Fruit fly (Drosophila melanogaster) whole organism, embryonic: ENCODE data around the gene RpL35.

Experiments
- ATbp ChIP-seq: fragments of 200-800 bp; sonication (Bioruptor generic); optimal IDR thresholded peaks from 2 replicates; lab custom pipeline; 2017; ENCODE audit warnings: missing biosample characterization, mild to moderate bottlenecking, missing genetic modification characterization, missing genetic modification reagents
- Adf1 ChIP-seq: fragments of 200-800 bp; sonication (Bioruptor generic); IDR thresholded peaks from 2 replicates; pipeline ENCODE4 v1.3.6; 2022; ENCODE audit warnings: missing biosample characterization, missing genetic modification characterization
- Atf6 ChIP-seq: fragments of 200-800 bp; sonication (Bioruptor generic); IDR thresholded peaks from 2 replicates; pipeline ENCODE4 v1.3.6; 2022; ENCODE audit warnings: missing biosample characterization, missing genetic modification characterization
- Awh ChIP-seq: fragments of 200-800 bp; sonication (Bioruptor generic); IDR thresholded peaks from 2 replicates; pipeline ENCODE4, ENCODE4 v1.3.6; 2022; ENCODE audit warnings: missing biosample characterization, missing genetic modification characterization
- Bdp1 ChIP-seq: fragments of 200-800 bp; sonication (Bioruptor generic); optimal IDR thresholded peaks from 3 replicates; lab custom pipeline; 2016; ENCODE audit warnings: missing biosample characterization, missing genetic modification characterization
- CG10147 ChIP-seq: fragments of 200-800 bp; sonication (Bioruptor generic); optimal IDR thresholded peaks from 2 replicates; lab custom pipeline; 2019; ENCODE audit warnings: missing biosample characterization, mild to moderate bottlenecking, missing genetic modification characterization, moderate library complexity
- CG10959 ChIP-seq: fragments of 200-800 bp; sonication (Bioruptor generic); IDR thresholded peaks from 2 replicates; pipeline ENCODE4 v1.3.6; 2022; ENCODE audit warnings: missing biosample characterization, missing genetic modification characterization
- CG12659 ChIP-seq: fragments of 200-800 bp; sonication (Bioruptor generic); optimal IDR thresholded peaks from 3 replicates; lab custom pipeline; 2017; ENCODE audit warnings: mild to moderate bottlenecking, missing biosample characterization, missing genetic modification reagents, missing genetic modification characterization
- CG12744 ChIP-seq: fragments of 200-800 bp; sonication (Bioruptor generic); optimal IDR thresholded peaks from 2 replicates; lab custom pipeline; 2016; ENCODE audit warnings: missing biosample characterization, missing genetic modification characterization
- CG18011 ChIP-seq: fragments of 200-800 bp; sonication (Bioruptor generic); optimal IDR thresholded peaks from 2 replicates; lab custom pipeline; 2017; ENCODE audit warnings: missing biosample characterization, missing genetic modification characterization, mild to moderate bottlenecking, moderate library complexity, missing genotype
- CG18619 ChIP-seq: fragments of 200-800 bp; sonication (Bioruptor generic); optimal IDR thresholded peaks from 3 replicates; lab custom pipeline; 2017; ENCODE audit warnings: missing biosample characterization, mild to moderate bottlenecking, missing genetic modification characterization
- CG2202 ChIP-seq: fragments of 200-800 bp; sonication (Bioruptor generic); optimal IDR thresholded peaks from 2 replicates; lab custom pipeline; 2018; ENCODE audit warnings: missing biosample characterization, mild to moderate bottlenecking, missing genetic modification characterization
- CG31388 ChIP-seq: fragments of 200-800 bp; sonication (Bioruptor generic); optimal IDR thresholded peaks from 2 replicates; lab custom pipeline; 2016; ENCODE audit warnings: missing biosample characterization, missing genetic modification characterization
- CG32532 ChIP-seq: fragments of 200-800 bp; sonication (Bioruptor generic); IDR thresholded peaks from 2 replicates; pipeline ENCODE4 v1.3.6; 2022; ENCODE audit warnings: missing biosample characterization, missing genetic modification characterization
- CG32772 ChIP-seq: fragments of 200-800 bp; sonication (Bioruptor generic); IDR thresholded peaks from 2 replicates; pipeline ENCODE4 v1.3.6; 2022; ENCODE audit warnings: missing biosample characterization, missing genetic modification characterization
- CG3726 ChIP-seq: fragments of 200-800 bp; sonication (Bioruptor generic); IDR thresholded peaks from 3 replicates; pipeline ENCODE4, ENCODE4 v1.3.6; 2022; ENCODE audit warnings: missing biosample characterization, missing genetic modification characterization
- CG4707 ChIP-seq: fragments of 200-800 bp; sonication (Bioruptor generic); optimal IDR thresholded peaks from 2 replicates; lab custom pipeline; 2018; ENCODE audit warnings: missing biosample characterization, mild to moderate bottlenecking, missing genetic modification characterization, moderate library complexity
- CG4854 ChIP-seq: fragments of 200-800 bp; sonication (Bioruptor generic); optimal IDR thresholded peaks from 2 replicates; lab custom pipeline; 2016; ENCODE audit warnings: missing biosample characterization, missing genetic modification characterization, inconsistent platforms
- CG7745 ChIP-seq: fragments of 200-800 bp; sonication (Bioruptor generic); optimal IDR thresholded peaks from 2 replicates; lab custom pipeline; 2018; ENCODE audit warnings: missing biosample characterization, mild to moderate bottlenecking, missing genetic modification characterization, moderate library complexity
- Dek ChIP-seq: fragments of 200-800 bp; sonication (Bioruptor generic); optimal IDR thresholded peaks from 3 replicates; lab custom pipeline; 2019; ENCODE audit warnings: missing biosample characterization, mild to moderate bottlenecking, missing genetic modification characterization, moderate library complexity
- Dip2 ChIP-seq: fragments of 200-800 bp; sonication (Bioruptor generic); IDR thresholded peaks from 2 replicates; pipeline ENCODE4 v1.3.6; 2022; ENCODE audit warnings: missing biosample characterization, missing genetic modification characterization
- HLH4C ChIP-seq: fragments of 200-800 bp; sonication (Bioruptor generic); IDR thresholded peaks from 3 replicates; pipeline ENCODE4 v1.3.6; 2022; ENCODE audit warnings: missing biosample characterization, missing genetic modification characterization; ENCODE audit not compliant: partially characterized antibody
- Hr3 ChIP-seq: fragments of 200-800 bp; sonication (Bioruptor generic); optimal IDR thresholded peaks from 3 replicates; lab custom pipeline; 2016; ENCODE audit warnings: missing biosample characterization, missing genetic modification characterization
- Hr51 ChIP-seq, 2 experiments: fragments of 200-800 bp; sonication (Bioruptor generic); optimal IDR thresholded peaks; 2 replicates in 1 of 2; 3 replicates in 1 of 2; lab custom pipeline; 2016 to 2018; ENCODE audit warnings: missing biosample characterization in 2 of 2, missing genetic modification characterization in 2 of 2, mild to moderate bottlenecking in 1 of 2, moderate library complexity in 1 of 2
- Meics ChIP-seq: fragments of 200-800 bp; sonication (Bioruptor generic); optimal IDR thresholded peaks from 2 replicates; lab custom pipeline; 2017; ENCODE audit warnings: missing biosample characterization, mild to moderate bottlenecking, missing genetic modification characterization
- Mes4 ChIP-seq: fragments of 200-800 bp; sonication (Bioruptor generic); optimal IDR thresholded peaks from 2 replicates; lab custom pipeline; 2016; ENCODE audit warnings: missing biosample characterization, missing genetic modification characterization
- NC2β ChIP-seq: fragments of 200-800 bp; sonication (Bioruptor generic); optimal IDR thresholded peaks from 2 replicates; lab custom pipeline; 2016; ENCODE audit warnings: missing biosample characterization, missing genetic modification characterization
- Opbp ChIP-seq: fragments of 200-800 bp; sonication (Bioruptor generic); IDR thresholded peaks from 3 replicates; pipeline ENCODE4 v1.3.6; 2022; ENCODE audit warnings: missing biosample characterization, missing genetic modification characterization; ENCODE audit not compliant: partially characterized antibody
- PHDP ChIP-seq: fragments of 200-800 bp; sonication (Bioruptor generic); optimal IDR thresholded peaks from 3 replicates; lab custom pipeline; 2018; ENCODE audit warnings: missing biosample characterization, mild to moderate bottlenecking, missing genetic modification characterization, moderate library complexity
- Vsx1 ChIP-seq: fragments of 200-800 bp; sonication (Bioruptor generic); optimal IDR thresholded peaks from 2 replicates; lab custom pipeline; 2017; ENCODE audit warnings: missing biosample characterization, mild to moderate bottlenecking, missing genetic modification characterization, missing genetic modification reagents
- amos ChIP-seq: fragments of 200-800 bp; sonication (Bioruptor generic); IDR thresholded peaks from 2 replicates; pipeline ENCODE4 v1.3.6; 2022; ENCODE audit warnings: missing biosample characterization, missing genetic modification characterization; ENCODE audit not compliant: partially characterized antibody
- chn ChIP-seq: fragments of 200-800 bp; sonication (Bioruptor generic); optimal IDR thresholded peaks from 2 replicates; lab custom pipeline; 2016; ENCODE audit warnings: missing biosample characterization, missing genetic modification characterization
- crol ChIP-seq: fragments of 200-800 bp; sonication (Bioruptor generic); IDR thresholded peaks from 2 replicates; pipeline ENCODE4 v1.3.6; 2022; ENCODE audit warnings: missing biosample characterization, missing genetic modification characterization
- dmrt99B ChIP-seq: fragments of 200-800 bp; sonication (Bioruptor generic); optimal IDR thresholded peaks from 2 replicates; lab custom pipeline; 2018; ENCODE audit warnings: missing biosample characterization, mild to moderate bottlenecking, missing genetic modification characterization, moderate library complexity
- gce ChIP-seq: fragments of 200-800 bp; sonication (Bioruptor generic); IDR thresholded peaks from 3 replicates; pipeline ENCODE4 v1.3.6; 2022; ENCODE audit warnings: missing biosample characterization, missing genetic modification characterization
- gcm2 ChIP-seq: fragments of 200-800 bp; sonication (Bioruptor generic); optimal IDR thresholded peaks from 2 replicates; lab custom pipeline; 2016; ENCODE audit warnings: missing biosample characterization, missing genetic modification characterization
- gem ChIP-seq: fragments of 200-800 bp; sonication (Bioruptor generic); optimal IDR thresholded peaks from 2 replicates; lab custom pipeline; 2019; ENCODE audit warnings: missing biosample characterization, mild to moderate bottlenecking, missing genetic modification characterization, moderate library complexity
- grn ChIP-seq: fragments of 200-800 bp; sonication (Bioruptor generic); optimal IDR thresholded peaks from 3 replicates; lab custom pipeline; 2017; ENCODE audit warnings: missing biosample characterization, missing genetic modification characterization
- her ChIP-seq: fragments of 200-800 bp; sonication (Bioruptor generic); optimal IDR thresholded peaks from 2 replicates; lab custom pipeline; 2016; ENCODE audit warnings: missing biosample characterization, missing genetic modification characterization
- ken ChIP-seq: fragments of 200-800 bp; sonication (Bioruptor generic); IDR thresholded peaks from 3 replicates; pipeline ENCODE4 v1.3.6; 2022; ENCODE audit warnings: missing biosample characterization, missing genetic modification characterization
- lab ChIP-seq: fragments of 200-800 bp; sonication (Bioruptor generic); optimal IDR thresholded peaks from 3 replicates; lab custom pipeline; 2017; ENCODE audit warnings: missing biosample characterization, missing genetic modification characterization, mild to moderate bottlenecking, moderate library complexity, missing genetic modification reagents
- otp ChIP-seq: fragments of 200-800 bp; sonication (Bioruptor generic); IDR thresholded peaks from 3 replicates; pipeline ENCODE4, ENCODE4 v1.3.6; 2022; ENCODE audit warnings: missing biosample characterization, missing genetic modification characterization
- phol ChIP-seq: fragments of 200-800 bp; sonication (Bioruptor generic); optimal IDR thresholded peaks from 3 replicates; lab custom pipeline; 2018; ENCODE audit warnings: missing biosample characterization, mild to moderate bottlenecking, missing genetic modification characterization, moderate library complexity
- pzg ChIP-seq: fragments of 200-800 bp; sonication (Bioruptor generic); optimal IDR thresholded peaks from 3 replicates; lab custom pipeline; 2018; ENCODE audit warnings: missing biosample characterization, mild to moderate bottlenecking, missing genetic modification characterization, moderate library complexity
- schlank ChIP-seq: fragments of 200-800 bp; sonication (Bioruptor generic); optimal IDR thresholded peaks from 2 replicates; lab custom pipeline; 2018; ENCODE audit warnings: missing biosample characterization, mild to moderate bottlenecking, missing genetic modification characterization
- sisA ChIP-seq: fragments of 200-800 bp; sonication (Bioruptor generic); IDR thresholded peaks from 2 replicates; pipeline ENCODE4 v1.3.6; 2022; ENCODE audit warnings: missing biosample characterization, missing genetic modification characterization
- sna ChIP-seq: fragments of 200-800 bp; sonication (Bioruptor generic); IDR thresholded peaks from 2 replicates; pipeline ENCODE4 v1.3.6; 2022; ENCODE audit warnings: missing biosample characterization, missing genetic modification characterization; ENCODE audit not compliant: partially characterized antibody
- tio ChIP-seq: fragments of 200-800 bp; sonication (Bioruptor generic); optimal IDR thresholded peaks from 2 replicates; lab custom pipeline; 2017; ENCODE audit warnings: missing biosample characterization, missing genetic modification characterization, inconsistent platforms
- zfh2 ChIP-seq: fragments of 200-800 bp; sonication (Bioruptor generic); optimal IDR thresholded peaks from 2 replicates; lab custom pipeline; 2016; ENCODE audit warnings: missing biosample characterization, missing genetic modification characterization

Gene RpL35

dm6 chrX:5717741-5718475, 45.7 kb downstream of the RpL35 start, which contains the start of gene CG33080 (continued):
- TF ChIP-seq sisA (GFP tag; lab: Robert Waterston, UW), result 0 out of 2 replicates have a peak, but pooled peaks have one; percentile 15
- TF ChIP-seq CG18011 (GFP tag; lab: Kevin White, UChicago), result no peak
- TF ChIP-seq lab (GFP tag; lab: Kevin White, UChicago), result peak; percentile 51
- TF ChIP-seq zfh2, result no peak
- no peak for TF ChIP-seq Bdp1 (GFP tag; lab: Kevin White, UChicago)
- TF ChIP-seq NC2β, result no peak
- no peak for TF ChIP-seq CG10959
- no peak for TF ChIP-seq Mes4 (GFP tag; lab: Kevin White, UChicago)
- TF ChIP-seq ken (GFP tag; lab: Robert Waterston, UW), result no peak
- peak; percentile 28 for TF ChIP-seq Meics (GFP tag; lab: Kevin White, UChicago)
- TF ChIP-seq her, result no peak
- TF ChIP-seq Hr3 (GFP tag; lab: Kevin White, UChicago), result no peak
- 0 out of 2 replicates have a peak, but pooled peaks have one; percentile 15 for TF ChIP-seq CG32772
- no peak for TF ChIP-seq gcm2 (GFP tag; lab: Kevin White, UChicago)
- TF ChIP-seq gce (GFP tag; lab: Robert Waterston, UW), result no peak
- no peak for TF ChIP-seq Dek
- TF ChIP-seq CG32532 (GFP tag; lab: Robert Waterston, UW), result peak; percentile 51
- peak; percentile 34 for TF ChIP-seq dmrt99B (tag; lab: Kevin White, UChicago)
- peak; percentile 75 for TF ChIP-seq Vsx1
- peak in 1 of 2 experiments; percentile 17 for TF ChIP-seq Hr51 (GFP tag; optimal IDR thresholded peaks at IDR 0.05; lab: Kevin White, UChicago)
- no peak for TF ChIP-seq CG12744 (GFP tag; lab: Kevin White, UChicago)
- no peak for TF ChIP-seq amos (GFP tag; lab: Robert Waterston, UW)
- no peak for TF ChIP-seq CG4707 (GFP tag; lab: Kevin White, UChicago)
- TF ChIP-seq Atf6 (GFP tag; lab: Robert Waterston, UW), result 0 out of 2 replicates have a peak, but pooled peaks have one; percentile 13
- no peak for TF ChIP-seq Opbp (GFP tag; lab: Robert Waterston, UW)
- TF ChIP-seq Awh (GFP tag; lab: Robert Waterston, UW), result no peak
- TF ChIP-seq HLH4C (GFP tag; lab: Robert Waterston, UW), result no peak
- no peak for TF ChIP-seq CG31388 (GFP tag; lab: Kevin White, UChicago)
- no peak for TF ChIP-seq chn
- TF ChIP-seq phol (tag; lab: Kevin White, UChicago), result no peak
- no peak for TF ChIP-seq CG10147 (GFP tag; lab: Kevin White, UChicago)
- no peak for TF ChIP-seq CG3726
- TF ChIP-seq CG18619 (GFP tag; lab: Kevin White, UChicago), result no peak
- peak; percentile 89 for TF ChIP-seq grn
- TF ChIP-seq sna (GFP tag; lab: Robert Waterston, UW), result no peak
- TF ChIP-seq CG12659, result no peak
- TF ChIP-seq crol (GFP tag; lab: Robert Waterston, UW), result peak; percentile 47; the same call in 1 of the 2 replicates
- no peak for TF ChIP-seq ATbp (GFP tag; lab: Kevin White, UChicago)
- TF ChIP-seq otp (GFP tag; lab: Robert Waterston, UW), result no peak
- no peak for TF ChIP-seq schlank (tag; lab: Kevin White, UChicago)
- TF ChIP-seq PHDP (tag; lab: Kevin White, UChicago), result no peak
- TF ChIP-seq pzg (GFP tag; lab: Kevin White, UChicago), result no peak
- no peak for TF ChIP-seq CG4854 (GFP tag; lab: Kevin White, UChicago)
- TF ChIP-seq gem, result peak; percentile 25
- TF ChIP-seq CG7745, result no peak
- no peak for TF ChIP-seq Dip2 (GFP tag; lab: Robert Waterston, UW)
- TF ChIP-seq Adf1 (GFP tag; lab: Robert Waterston, UW), result 0 out of 2 replicates have a peak, but pooled peaks have one; percentile 8
- TF ChIP-seq tio, result no peak
- no peak for TF ChIP-seq CG2202 (tag; lab: Kevin White, UChicago)
